Fruit fly (Drosophila melanogaster) whole organism, prepupa: ENCODE measurements around the gene bmm.

Source experiments
- Blimp-1 ChIP-seq: fragments of 200-800 bp; sonication (Bioruptor generic); optimal IDR thresholded peaks from 3 replicates; lab custom pipeline; 2017; ENCODE audit warnings: missing biosample characterization, missing genetic modification characterization, mild to moderate bottlenecking, moderate library complexity, missing genetic modification reagents
- CG10631 ChIP-seq: fragments of 200-800 bp; sonication (Bioruptor generic); optimal IDR thresholded peaks from 2 replicates; lab custom pipeline; 2016; ENCODE audit warnings: missing biosample characterization, missing genetic modification characterization
- CG10669 ChIP-seq: fragments of 200-800 bp; sonication (Bioruptor generic); optimal IDR thresholded peaks from 3 replicates; lab custom pipeline; 2018; ENCODE audit warnings: missing biosample characterization, mild to moderate bottlenecking, missing genetic modification characterization, moderate library complexity
- CG11294 ChIP-seq: fragments of 200-800 bp; sonication (Bioruptor generic); IDR thresholded peaks from 2 replicates; pipeline ENCODE4 v1.3.6; 2022; ENCODE audit warnings: missing biosample characterization, missing genetic modification characterization
- CG11762 ChIP-seq: fragments of 200-800 bp; sonication (Bioruptor generic); optimal IDR thresholded peaks from 3 replicates; lab custom pipeline; 2016; ENCODE audit warnings: missing biosample characterization, missing genetic modification characterization; ENCODE audit not compliant: insufficient read depth
- CG11902 ChIP-seq: fragments of 200-800 bp; sonication (Bioruptor generic); optimal IDR thresholded peaks from 3 replicates; lab custom pipeline; 2016; ENCODE audit warnings: missing biosample characterization, missing genetic modification characterization
- CG15336 ChIP-seq: fragments of 200-800 bp; sonication (Bioruptor generic); IDR thresholded peaks from 2 replicates; pipeline ENCODE4 v1.3.6; 2022; ENCODE audit warnings: missing biosample characterization, missing genetic modification characterization
- CG1621 ChIP-seq: fragments of 200-800 bp; sonication (Bioruptor generic); optimal IDR thresholded peaks from 3 replicates; lab custom pipeline; 2018; ENCODE audit warnings: missing biosample characterization, mild to moderate bottlenecking, missing genetic modification characterization
- CG16779 ChIP-seq: fragments of 200-800 bp; sonication (Bioruptor generic); optimal IDR thresholded peaks from 3 replicates; lab custom pipeline; 2017; ENCODE audit warnings: missing biosample characterization, mild to moderate bottlenecking, missing genetic modification characterization
- CG3032 ChIP-seq: fragments of 200-800 bp; optimal IDR thresholded peaks from 2 replicates; lab custom pipeline; 2019; ENCODE audit warnings: missing biosample characterization, mild to moderate bottlenecking, missing genetic modification characterization, moderate library complexity
- CG31627 ChIP-seq: fragments of 200-800 bp; sonication (Bioruptor generic); optimal IDR thresholded peaks from 3 replicates; lab custom pipeline; 2016; ENCODE audit warnings: missing biosample characterization, missing genetic modification characterization
- CG32006 ChIP-seq: fragments of 200-800 bp; sonication (Bioruptor generic); optimal IDR thresholded peaks from 3 replicates; lab custom pipeline; 2017; ENCODE audit warnings: missing biosample characterization, mild to moderate bottlenecking, missing genetic modification characterization
- CG34406 ChIP-seq: fragments of 200-800 bp; sonication (Bioruptor generic); optimal IDR thresholded peaks from 3 replicates; lab custom pipeline; 2016; ENCODE audit warnings: missing biosample characterization, missing genetic modification characterization
- CG3919 ChIP-seq: fragments of 200-800 bp; sonication (Bioruptor generic); optimal IDR thresholded peaks from 3 replicates; lab custom pipeline; 2016; ENCODE audit warnings: missing biosample characterization, missing genetic modification characterization
- CG4318 ChIP-seq: fragments of 200-800 bp; sonication (Bioruptor generic); optimal IDR thresholded peaks from 3 replicates; lab custom pipeline; 2017; ENCODE audit warnings: missing biosample characterization, mild to moderate bottlenecking, missing genetic modification characterization
- CG6163 ChIP-seq: fragments of 200-800 bp; sonication (Bioruptor generic); IDR thresholded peaks from 3 replicates; pipeline ENCODE4 v1.3.6; 2022; ENCODE audit warnings: missing biosample characterization, missing genetic modification characterization
- CG6808 ChIP-seq: fragments of 200-800 bp; sonication (Bioruptor generic); optimal IDR thresholded peaks from 3 replicates; lab custom pipeline; 2017; ENCODE audit warnings: missing biosample characterization, missing genetic modification characterization, mild to moderate bottlenecking, moderate library complexity, missing genetic modification reagents
- CG6854 ChIP-seq: fragments of 200-800 bp; sonication (Bioruptor generic); optimal IDR thresholded peaks from 2 replicates; lab custom pipeline; 2017; ENCODE audit warnings: missing biosample characterization, mild to moderate bottlenecking, missing genetic modification characterization
- CG7368 ChIP-seq: fragments of 200-800 bp; sonication (Bioruptor generic); optimal IDR thresholded peaks from 3 replicates; lab custom pipeline; 2016; ENCODE audit warnings: missing biosample characterization, missing genetic modification characterization
- CG8119 ChIP-seq: fragments of 200-800 bp; sonication (Bioruptor generic); IDR thresholded peaks from 3 replicates; pipeline ENCODE4 v1.3.6; 2022; ENCODE audit warnings: missing biosample characterization, missing genetic modification characterization
- CG8632 ChIP-seq: fragments of 200-800 bp; sonication (Bioruptor generic); optimal IDR thresholded peaks from 3 replicates; lab custom pipeline; 2016; ENCODE audit warnings: missing biosample characterization, missing genetic modification characterization
- CG9139 ChIP-seq: fragments of 200-800 bp; sonication (Bioruptor generic); optimal IDR thresholded peaks from 3 replicates; lab custom pipeline; 2017; ENCODE audit warnings: missing biosample characterization, mild to moderate bottlenecking, missing genetic modification characterization
- Eip75B ChIP-seq: fragments of 200-800 bp; sonication (Bioruptor generic); optimal IDR thresholded peaks from 3 replicates; lab custom pipeline; 2016; ENCODE audit warnings: missing biosample characterization, missing genetic modification characterization
- Eip93F ChIP-seq: fragments of 200-800 bp; sonication (Bioruptor generic); optimal IDR thresholded peaks from 2 replicates; lab custom pipeline; 2016; ENCODE audit warnings: missing biosample characterization, mild to moderate bottlenecking, missing genetic modification characterization
- Ets96B ChIP-seq: fragments of 200-800 bp; optimal IDR thresholded peaks from 2 replicates; lab custom pipeline; 2019; ENCODE audit warnings: missing biosample characterization, mild to moderate bottlenecking, missing genetic modification characterization, moderate library complexity
- Hr38 ChIP-seq: sonication (Bioruptor generic); optimal IDR thresholded peaks from 2 replicates; lab custom pipeline; 2016; ENCODE audit warnings: missing biosample characterization, missing genetic modification characterization
- Hr4 ChIP-seq: fragments of 200-800 bp; sonication (Bioruptor generic); optimal IDR thresholded peaks from 3 replicates; lab custom pipeline; 2016; ENCODE audit warnings: missing biosample characterization, missing genetic modification characterization
- Lpt ChIP-seq: fragments of 200-800 bp; sonication (Bioruptor generic); optimal IDR thresholded peaks from 3 replicates; lab custom pipeline; 2016; ENCODE audit warnings: missing biosample characterization, missing genetic modification characterization
- OdsH ChIP-seq: fragments of 200-800 bp; sonication (Bioruptor generic); optimal IDR thresholded peaks from 3 replicates; lab custom pipeline; 2016; ENCODE audit warnings: missing biosample characterization, missing genetic modification characterization
- Smox ChIP-seq: fragments of 200-800 bp; sonication (Bioruptor generic); optimal IDR thresholded peaks from 3 replicates; lab custom pipeline; 2016; ENCODE audit warnings: missing biosample characterization, missing genetic modification characterization
- Sox102F ChIP-seq: fragments of 200-800 bp; sonication (Bioruptor generic); optimal IDR thresholded peaks from 2 replicates; lab custom pipeline; 2016; ENCODE audit warnings: missing biosample characterization, mild to moderate bottlenecking, missing genetic modification characterization
- Sox14 ChIP-seq: fragments of 200-800 bp; sonication (Bioruptor generic); optimal IDR thresholded peaks from 3 replicates; lab custom pipeline; 2016; ENCODE audit warnings: missing biosample characterization, missing genetic modification characterization
- achi ChIP-seq: fragments of 200-800 bp; sonication (Bioruptor generic); optimal IDR thresholded peaks from 3 replicates; lab custom pipeline; 2016; ENCODE audit warnings: missing biosample characterization, missing genetic modification characterization
- acj6 ChIP-seq: fragments of 200-800 bp; sonication (Bioruptor generic); optimal IDR thresholded peaks from 3 replicates; lab custom pipeline; 2016; ENCODE audit warnings: missing biosample characterization, missing genetic modification characterization
- cyc ChIP-seq: fragments of 200-800 bp; sonication (Bioruptor generic); optimal IDR thresholded peaks from 3 replicates; lab custom pipeline; 2016; ENCODE audit warnings: missing biosample characterization, missing genetic modification characterization
- dac ChIP-seq: fragments of 200-800 bp; sonication (Bioruptor generic); optimal IDR thresholded peaks from 2 replicates; lab custom pipeline; 2017; ENCODE audit warnings: missing biosample characterization, mild to moderate bottlenecking, missing genetic modification characterization
- dsx ChIP-seq: fragments of 200-800 bp; optimal IDR thresholded peaks from 3 replicates; lab custom pipeline; 2019; ENCODE audit warnings: missing biosample characterization, mild to moderate bottlenecking, missing genetic modification characterization, moderate library complexity; ENCODE audit not compliant: poor library complexity, severe bottlenecking
- eg ChIP-seq: fragments of 200-800 bp; sonication (Bioruptor generic); IDR thresholded peaks from 3 replicates; pipeline ENCODE4 v1.3.6; 2022; ENCODE audit warnings: missing biosample characterization, missing genetic modification characterization
- esn ChIP-seq: fragments of 200-800 bp; sonication (Bioruptor generic); optimal IDR thresholded peaks from 2 replicates; lab custom pipeline; 2016; ENCODE audit warnings: missing biosample characterization, mild to moderate bottlenecking, missing genetic modification characterization, moderate library complexity
- fd59A ChIP-seq: fragments of 200-800 bp; sonication (Bioruptor generic); optimal IDR thresholded peaks from 2 replicates; lab custom pipeline; 2017; ENCODE audit warnings: missing biosample characterization, mild to moderate bottlenecking, missing genetic modification characterization, missing genetic modification reagents
- fkh ChIP-seq: fragments of 200-800 bp; sonication (Bioruptor generic); optimal IDR thresholded peaks from 3 replicates; lab custom pipeline; 2017; ENCODE audit warnings: missing biosample characterization, mild to moderate bottlenecking, missing genetic modification characterization, moderate library complexity
- lz ChIP-seq: fragments of 200-800 bp; sonication (Bioruptor generic); optimal IDR thresholded peaks from 3 replicates; lab custom pipeline; 2016; ENCODE audit warnings: missing biosample characterization, missing genetic modification characterization
- net ChIP-seq: fragments of 200-800 bp; sonication (Bioruptor generic); optimal IDR thresholded peaks from 3 replicates; lab custom pipeline; 2016; ENCODE audit warnings: missing biosample characterization, missing genetic modification characterization
- salr ChIP-seq, 2 experiments: fragments of 200-800 bp; sonication (Bioruptor generic); optimal IDR thresholded peaks; 3 replicates each; lab custom pipeline; 2016 to 2018; ENCODE audit warnings: missing biosample characterization in 2 of 2, missing genetic modification characterization in 2 of 2, mild to moderate bottlenecking in 1 of 2
- spab ChIP-seq: fragments of 200-800 bp; sonication (Bioruptor generic); optimal IDR thresholded peaks from 2 replicates; lab custom pipeline; 2017; ENCODE audit warnings: missing biosample characterization, mild to moderate bottlenecking, missing genetic modification characterization, missing genetic modification reagents
- svp ChIP-seq: fragments of 200-800 bp; sonication (Bioruptor generic); peaks from one replicate; lab custom pipeline; 2016; ENCODE audit warnings: missing biosample characterization, missing genetic modification characterization
- topi ChIP-seq: fragments of 200-800 bp; sonication (Bioruptor generic); optimal IDR thresholded peaks from 3 replicates; lab custom pipeline; 2016; ENCODE audit warnings: missing biosample characterization, missing genetic modification characterization
- vri ChIP-seq: fragments of 200-800 bp; sonication (Bioruptor generic); optimal IDR thresholded peaks from 3 replicates; lab custom pipeline; 2016; ENCODE audit warnings: missing biosample characterization, mild to moderate bottlenecking, missing genetic modification characterization

bmm gene

DNA sequence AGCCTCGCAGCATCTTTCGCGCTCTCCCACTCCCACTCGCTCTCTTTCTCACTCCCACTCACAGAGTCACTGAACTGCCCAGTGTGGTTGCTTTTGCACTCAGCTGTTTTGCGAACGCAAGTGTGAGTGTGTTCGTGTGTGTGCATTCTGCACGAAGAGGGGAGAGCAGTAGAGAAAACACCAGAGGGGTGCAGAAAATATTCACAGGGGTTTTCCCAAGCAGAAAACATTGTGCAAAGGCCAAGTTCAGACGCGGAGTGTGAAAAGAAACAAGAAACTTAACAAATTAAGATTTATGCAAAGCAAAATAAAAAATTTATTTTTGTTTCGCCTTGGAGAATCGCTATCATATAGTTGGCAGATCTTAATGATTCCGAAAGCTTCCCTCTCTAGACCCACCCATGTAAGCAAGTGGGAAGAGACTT lies 708 bp downstream of the bmm start (continued):
- TF ChIP-seq Eip75B (GFP tag; lab: Kevin White, UChicago) (peak; percentile 79), fd59A (GFP tag; lab: Kevin White, UChicago) (peak; percentile 41), CG11902 (peak; percentile 80), CG34406 (GFP tag; lab: Kevin White, UChicago) (peak; percentile 54), acj6 (GFP tag; lab: Kevin White, UChicago) (peak; percentile 78), CG6808 (GFP tag; lab: Kevin White, UChicago) (peak; percentile 62), CG3032 (tag; lab: Kevin White, UChicago) (peak; percentile 75), topi (peak; percentile 66)

- peak; percentile 83 for TF ChIP-seq achi (GFP tag; lab: Kevin White, UChicago)
- TF ChIP-seq CG8632 (GFP tag; lab: Kevin White, UChicago): peak; percentile 75
- peak; percentile 11 for TF ChIP-seq CG6854 (GFP tag; lab: Kevin White, UChicago)
- TF ChIP-seq CG31627: peak; percentile 83
- peak; percentile 83 for TF ChIP-seq eg (GFP tag; lab: Robert Waterston, UW)
- TF ChIP-seq svp (GFP tag; lab: Kevin White, UChicago): peak; percentile 84
- peak; percentile 72 for TF ChIP-seq spab (GFP tag; lab: Kevin White, UChicago)
- peak; percentile 61 for TF ChIP-seq Lpt (GFP tag; lab: Kevin White, UChicago)
- TF ChIP-seq CG6163 (GFP tag; lab: Robert Waterston, UW): peak; percentile 68
- peak; percentile 76 for TF ChIP-seq CG10669 (GFP tag; lab: Kevin White, UChicago)
- TF ChIP-seq CG4318: peak; percentile 83
- TF ChIP-seq CG11762 (GFP tag; lab: Kevin White, UChicago): peak; percentile 81
- peak; percentile 39 for TF ChIP-seq Blimp-1 (GFP tag; lab: Kevin White, UChicago)
- TF ChIP-seq CG10631 (GFP tag; lab: Kevin White, UChicago): peak; percentile 71
- peak; percentile 80 for TF ChIP-seq CG34406 (GFP tag; lab: Kevin White, UChicago)
- TF ChIP-seq lz (GFP tag; lab: Kevin White, UChicago): peak; percentile 80
- peak; percentile 69 for TF ChIP-seq CG1621
- peak; percentile 55 for TF ChIP-seq dac (GFP tag; lab: Kevin White, UChicago)
- no peak for TF ChIP-seq Hr38 (GFP tag; lab: Kevin White, UChicago)
- peak; percentile 74 for TF ChIP-seq fd59A (GFP tag; lab: Kevin White, UChicago)
- peak; percentile 80 for TF ChIP-seq net
- peak; percentile 91 for TF ChIP-seq Hr4 (GFP tag; lab: Kevin White, UChicago)
- peak; percentile 87 for TF ChIP-seq OdsH (GFP tag; lab: Kevin White, UChicago)
- peak; percentile 90 for TF ChIP-seq CG15336 (GFP tag; lab: Robert Waterston, UW)
- TF ChIP-seq Sox14 (GFP tag; lab: Kevin White, UChicago): peak; percentile 79
- peak; percentile 62; the same call in 1 of the 2 replicates for TF ChIP-seq CG11294 (GFP tag; lab: Robert Waterston, UW)
- TF ChIP-seq cyc (GFP tag; lab: Kevin White, UChicago): peak; percentile 77
- TF ChIP-seq CG16779 (tag; lab: Kevin White, UChicago): peak; percentile 39
- peak; percentile 80 for TF ChIP-seq Smox (GFP tag; lab: Kevin White, UChicago)
- peak; percentile 71 for TF ChIP-seq CG7368
- peak; percentile 57 for TF ChIP-seq dsx
- TF ChIP-seq esn: peak; percentile 84
- peak; percentile 91 for TF ChIP-seq CG8119 (GFP tag; lab: Robert Waterston, UW)
- peak; percentile 76 for TF ChIP-seq CG6808 (GFP tag; lab: Kevin White, UChicago)
- TF ChIP-seq fkh: peak; percentile 78
- TF ChIP-seq CG32006: peak; percentile 92
- TF ChIP-seq Eip75B (GFP tag; lab: Kevin White, UChicago): peak; percentile 56
- no peak for TF ChIP-seq Eip93F
- peak; percentile 87 for TF ChIP-seq topi
- TF ChIP-seq Ets96B: peak; percentile 70
- peak in 1 of 2 experiments; percentile 87 for TF ChIP-seq salr (GFP tag; optimal IDR thresholded peaks at IDR 0.05; lab: Kevin White, UChicago)
- peak; percentile 84 for TF ChIP-seq acj6 (GFP tag; lab: Kevin White, UChicago)
- peak; percentile 41 for TF ChIP-seq CG9139 (GFP tag; lab: Kevin White, UChicago)
- peak; percentile 78 for TF ChIP-seq Sox102F (GFP tag; lab: Kevin White, UChicago)
- TF ChIP-seq CG3919: peak; percentile 78
- peak; percentile 24 for TF ChIP-seq vri
Measured at dm6 chr3L:14784949-14785408, 1.2 kb downstream of the bmm start.
